Worm (Caenorhabditis elegans) whole organism, young adult: Measurements from ENCODE around the gene rpl-37.

Source experiments
- B0336.3 ChIP-seq: fragments of 200-800 bp; sonication (Bioruptor generic); IDR thresholded peaks from 2 replicates; pipeline ENCODE4 v1.3.6; 2022; ENCODE audit warnings: missing genetic modification characterization, missing compliant biosample characterization
- C17E4.6 ChIP-seq: fragments of 200-800 bp; sonication (Bioruptor generic); IDR thresholded peaks from 2 replicates; pipeline ENCODE4 v1.3.6; 2022; ENCODE audit warnings: missing genetic modification reagents, missing genetic modification characterization, missing compliant biosample characterization
- F10E7.11 ChIP-seq: sonication (generic microtip); optimal IDR thresholded peaks from 2 replicates; lab custom pipeline; 2017; ENCODE audit warnings: mild to moderate bottlenecking, missing genetic modification characterization, moderate library complexity, missing compliant biosample characterization
- F33H1.4 ChIP-seq: fragments of 200-800 bp; sonication (Bioruptor generic); IDR thresholded peaks from 2 replicates; pipeline ENCODE4 v1.3.6; 2022; ENCODE audit warnings: missing genetic modification reagents, missing genetic modification characterization, missing compliant biosample characterization
- F37B4.10 ChIP-seq: fragments of 200-800 bp; sonication (Bioruptor generic); IDR thresholded peaks from 2 replicates; pipeline ENCODE4 v1.3.6; 2022; ENCODE audit warnings: missing genetic modification characterization, missing compliant biosample characterization
- F49E8.2 ChIP-seq: sonication (generic microtip); optimal IDR thresholded peaks from 3 replicates; lab custom pipeline; 2017; ENCODE audit warnings: missing genetic modification characterization, mild to moderate bottlenecking, missing compliant biosample characterization, antibody characterized with exemption, moderate library complexity; ENCODE audit not compliant: insufficient read depth
- F52B5.7 ChIP-seq: sonication (generic microtip); optimal IDR thresholded peaks from 2 replicates; lab custom pipeline; 2016; ENCODE audit warnings: mild to moderate bottlenecking, missing genetic modification characterization, missing compliant biosample characterization
- T26A5.8 ChIP-seq: sonication (generic microtip); optimal IDR thresholded peaks from 2 replicates; lab custom pipeline; 2016; ENCODE audit warnings: missing genetic modification characterization, missing compliant biosample characterization
- Y53G8AR.9 ChIP-seq: fragments of 200-800 bp; sonication (Bioruptor generic); conservative IDR thresholded peaks from 2 replicates; pipeline ENCODE4 v1.3.6; 2022; ENCODE audit warnings: missing genetic modification reagents, missing genetic modification characterization, missing compliant biosample characterization
- Y56A3A.18 ChIP-seq: fragments of 200-800 bp; sonication (Bioruptor generic); IDR thresholded peaks from 2 replicates; pipeline ENCODE4 v1.3.6; 2022; ENCODE audit warnings: missing genetic modification reagents, missing genetic modification characterization, missing compliant biosample characterization
- ama-1 ChIP-seq, 3 experiments: fragments of 150-350 bp in 1 of 3; sonication (generic microtip) in 2 of 3; optimal IDR thresholded peaks; 2 replicates each; lab custom pipeline; 2014 to 2018; ENCODE audit warnings: missing biosample characterization in 2 of 3, missing genetic modification characterization in 2 of 3, missing genetic modification reagents in 2 of 3
- aptf-2 ChIP-seq: fragments of 200-800 bp; sonication (Bioruptor generic); conservative IDR thresholded peaks from 2 replicates; pipeline ENCODE4 v1.3.6; 2022; ENCODE audit warnings: missing genetic modification reagents, missing genetic modification characterization, missing compliant biosample characterization
- aptf-3 ChIP-seq: fragments of 200-800 bp; sonication (Bioruptor generic); IDR thresholded peaks from 2 replicates; pipeline ENCODE4 v1.3.6; 2022; ENCODE audit warnings: missing genetic modification characterization, missing compliant biosample characterization
- atf-7 ChIP-seq: sonication (generic microtip); optimal IDR thresholded peaks from 2 replicates; lab custom pipeline; 2017; ENCODE audit warnings: mild to moderate bottlenecking, missing genetic modification characterization, missing compliant biosample characterization
- attf-5 ChIP-seq: fragments of 200-800 bp; sonication (Bioruptor generic); optimal IDR thresholded peaks from 2 replicates; lab custom pipeline; 2018; ENCODE audit warnings: mild to moderate bottlenecking, missing genetic modification characterization, missing compliant biosample characterization
- attf-6 ChIP-seq: fragments of 200-800 bp; sonication (Bioruptor generic); IDR thresholded peaks from 2 replicates; pipeline ENCODE4 v1.3.6; 2022; ENCODE audit warnings: missing genetic modification reagents, missing genetic modification characterization, missing compliant biosample characterization
- bed-1 ChIP-seq: fragments of 200-800 bp; sonication (Bioruptor generic); IDR thresholded peaks from 2 replicates; pipeline ENCODE4 v1.3.6; 2022; ENCODE audit warnings: missing genetic modification reagents, missing genetic modification characterization, missing compliant biosample characterization
- bed-2 ChIP-seq: fragments of 200-800 bp; sonication (Bioruptor generic); IDR thresholded peaks from 2 replicates; pipeline ENCODE4 v1.3.6; 2022; ENCODE audit warnings: missing genetic modification reagents, missing genetic modification characterization, missing compliant biosample characterization
- ceh-100 ChIP-seq: fragments of 200-800 bp; sonication (Bioruptor generic); IDR thresholded peaks from 2 replicates; pipeline ENCODE4 v1.3.6; 2022; ENCODE audit warnings: missing genetic modification reagents, missing genetic modification characterization, missing compliant biosample characterization
- ceh-58 ChIP-seq: fragments of 200-800 bp; sonication (Bioruptor generic); IDR thresholded peaks from 2 replicates; pipeline ENCODE4 v1.3.6; 2022; ENCODE audit warnings: missing genetic modification characterization, missing compliant biosample characterization
- dpl-1 ChIP-seq: fragments of 150-350 bp; optimal IDR thresholded peaks from 2 replicates; lab custom pipeline; 2014; ENCODE audit warnings: missing biosample characterization, missing genetic modification reagents, missing genetic modification characterization
- egl-44 ChIP-seq: fragments of 200-800 bp; sonication (Bioruptor generic); IDR thresholded peaks from 2 replicates; pipeline ENCODE4 v1.3.6; 2022; ENCODE audit warnings: missing genetic modification reagents, missing genetic modification characterization, missing compliant biosample characterization
- ekl-4 ChIP-seq: fragments of 200-800 bp; sonication (Bioruptor generic); IDR thresholded peaks from 2 replicates; pipeline ENCODE4 v1.3.6; 2022; ENCODE audit warnings: missing genetic modification reagents, missing genetic modification characterization, missing compliant biosample characterization
- him-1 ChIP-seq: sonication (generic microtip); optimal IDR thresholded peaks from 2 replicates; lab custom pipeline; 2016; ENCODE audit warnings: missing genotype, missing genetic modification reagents, missing genetic modification characterization, missing compliant biosample characterization
- hrde-1 ChIP-seq: sonication (generic microtip); optimal IDR thresholded peaks from 2 replicates; lab custom pipeline; 2016; ENCODE audit warnings: missing genetic modification characterization, mild to moderate bottlenecking, missing compliant biosample characterization, moderate library complexity, missing genotype, missing genetic modification reagents, borderline replicate concordance
- hsf-1 ChIP-seq: fragments of 200-800 bp; sonication (Bioruptor generic); IDR thresholded peaks from 2 replicates; pipeline ENCODE4 v1.3.6; 2022; ENCODE audit warnings: missing genetic modification reagents, missing genetic modification characterization, missing compliant biosample characterization
- lin-26 ChIP-seq: fragments of 200-800 bp; sonication (Bioruptor generic); IDR thresholded peaks from 2 replicates; pipeline ENCODE4 v1.3.6; 2022; ENCODE audit warnings: missing genetic modification reagents, missing genetic modification characterization, missing compliant biosample characterization
- lin-35 ChIP-seq, 3 experiments: fragments of 150-350 bp in 2 of 3; sonication (generic microtip) in 1 of 3; optimal IDR thresholded peaks; 2 replicates each; lab custom pipeline; 2014 to 2018; ENCODE audit warnings: missing biosample characterization in 3 of 3, missing genetic modification characterization in 3 of 3, missing genetic modification reagents in 3 of 3
- lin-54 ChIP-seq: fragments of 200-800 bp; sonication (Bioruptor generic); optimal IDR thresholded peaks from 2 replicates; lab custom pipeline; 2018; ENCODE audit warnings: mild to moderate bottlenecking, missing genetic modification characterization, missing compliant biosample characterization
- lsl-1 ChIP-seq: fragments of 200-800 bp; sonication (Bioruptor generic); optimal IDR thresholded peaks from 2 replicates; lab custom pipeline; 2018; ENCODE audit warnings: mild to moderate bottlenecking, missing genetic modification characterization, moderate library complexity, missing compliant biosample characterization
- madf-6 ChIP-seq: fragments of 200-800 bp; sonication (Bioruptor generic); IDR thresholded peaks from 2 replicates; pipeline ENCODE4 v1.3.6; 2022; ENCODE audit warnings: missing genetic modification reagents, missing genetic modification characterization, missing compliant biosample characterization
- madf-8 ChIP-seq: fragments of 200-800 bp; sonication (Bioruptor generic); conservative IDR thresholded peaks from 2 replicates; pipeline ENCODE4 v1.3.6; 2022; ENCODE audit warnings: missing genetic modification reagents, missing genetic modification characterization, missing compliant biosample characterization
- mcd-1 ChIP-seq: fragments of 200-800 bp; sonication (Bioruptor generic); IDR thresholded peaks from 2 replicates; pipeline ENCODE4 v1.3.6; 2022; ENCODE audit warnings: missing genetic modification reagents, missing genetic modification characterization, missing compliant biosample characterization
- nfya-2 ChIP-seq: fragments of 200-800 bp; sonication (Bioruptor generic); IDR thresholded peaks from 2 replicates; pipeline ENCODE4 v1.3.6; 2022; ENCODE audit warnings: missing genetic modification reagents, missing genetic modification characterization, missing compliant biosample characterization
- nfyb-1 ChIP-seq: fragments of 200-800 bp; sonication (Bioruptor generic); IDR thresholded peaks from 2 replicates; pipeline ENCODE4 v1.3.6; 2022; ENCODE audit warnings: missing genetic modification reagents, missing genetic modification characterization, missing compliant biosample characterization
- nhr-27 ChIP-seq: fragments of 200-800 bp; sonication (Bioruptor generic); optimal IDR thresholded peaks from 2 replicates; lab custom pipeline; 2018; ENCODE audit warnings: mild to moderate bottlenecking, missing genetic modification characterization, moderate library complexity, missing compliant biosample characterization
- pbrm-1 ChIP-seq: fragments of 200-800 bp; sonication (Bioruptor generic); IDR thresholded peaks from 2 replicates; pipeline ENCODE4 v1.3.6; 2022; ENCODE audit warnings: missing genetic modification reagents, missing genetic modification characterization, missing compliant biosample characterization
- repo-1 ChIP-seq: sonication (generic microtip); optimal IDR thresholded peaks from 2 replicates; lab custom pipeline; 2017; ENCODE audit warnings: mild to moderate bottlenecking, missing genetic modification characterization, missing compliant biosample characterization
- snpc-1.3 ChIP-seq: sonication (generic microtip); optimal IDR thresholded peaks from 2 replicates; lab custom pipeline; 2017; ENCODE audit warnings: missing genetic modification characterization, mild to moderate bottlenecking, missing compliant biosample characterization, antibody characterized with exemption, moderate library complexity, missing genotype, missing genetic modification reagents; ENCODE audit not compliant: insufficient read depth
- tbp1 ChIP-seq: fragments of 200-800 bp; sonication (Bioruptor generic); optimal IDR thresholded peaks from 2 replicates; lab custom pipeline; 2018; ENCODE audit warnings: mild to moderate bottlenecking, missing genetic modification characterization, missing compliant biosample characterization
- tlf-1 ChIP-seq: fragments of 200-800 bp; sonication (Bioruptor generic); optimal IDR thresholded peaks from 2 replicates; lab custom pipeline; 2018; ENCODE audit warnings: mild to moderate bottlenecking, missing genetic modification characterization, missing compliant biosample characterization
- unc-130 ChIP-seq: sonication (generic microtip); optimal IDR thresholded peaks from 2 replicates; lab custom pipeline; 2016; ENCODE audit warnings: missing genetic modification reagents, missing genetic modification characterization, missing compliant biosample characterization
- zim-3 ChIP-seq: sonication (generic microtip); optimal IDR thresholded peaks from 2 replicates; lab custom pipeline; 2017; ENCODE audit warnings: mild to moderate bottlenecking, missing genetic modification characterization, moderate library complexity, missing compliant biosample characterization
- ztf-18 ChIP-seq: sonication (generic microtip); optimal IDR thresholded peaks from 2 replicates; lab custom pipeline; 2016; ENCODE audit warnings: missing genotype, mild to moderate bottlenecking, missing genetic modification characterization, missing compliant biosample characterization
- ztf-22 ChIP-seq: fragments of 200-800 bp; sonication (Bioruptor generic); optimal IDR thresholded peaks from 2 replicates; lab custom pipeline; 2018; ENCODE audit warnings: mild to moderate bottlenecking, missing genetic modification characterization, moderate library complexity, missing compliant biosample characterization
- ztf-28 ChIP-seq: fragments of 200-800 bp; sonication (Bioruptor generic); IDR thresholded peaks from 2 replicates; pipeline ENCODE4 v1.3.6; 2022; ENCODE audit warnings: missing genetic modification reagents, missing genetic modification characterization, missing compliant biosample characterization

Gene rpl-37

DNA sequence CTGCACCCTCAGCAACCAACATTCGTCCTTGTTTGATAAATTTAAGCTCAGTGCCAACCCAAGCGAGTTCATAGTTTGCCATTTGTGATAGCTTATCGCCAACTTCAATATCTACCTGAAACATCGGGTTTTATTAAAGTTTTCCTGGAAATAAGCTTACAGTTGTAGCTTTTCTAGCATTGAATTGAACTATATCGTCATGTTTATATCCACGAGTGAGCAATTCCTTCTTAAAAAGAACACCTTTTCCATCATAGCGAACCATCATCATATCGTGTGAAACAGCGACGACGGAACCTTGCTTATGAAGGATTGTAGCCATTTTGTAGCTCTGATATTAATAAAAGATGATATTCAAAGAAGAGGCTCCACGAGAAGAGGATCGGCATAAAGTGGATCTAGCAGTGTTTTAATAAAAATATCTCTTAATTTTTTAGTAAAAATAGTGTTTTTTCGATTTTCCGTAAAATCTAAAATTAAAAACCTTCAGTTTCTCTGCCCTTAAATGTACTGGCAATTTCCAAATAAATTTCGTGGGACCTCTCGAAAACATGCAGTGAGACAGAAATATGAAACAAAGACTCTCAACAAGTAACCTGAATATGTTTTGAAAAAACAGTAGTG lies 26.1 kb upstream of the rpl-37 start, which contains the start of gene M01F1.8:
TSS of gene M01F1.8 (minus strand) at position 335 of the 624 bp plus-strand sequence.
- peak; percentile 27 for TF ChIP-seq tbp1 (GFP tag; lab: Kevin White, UChicago)
- TF ChIP-seq atf-7 (tag; lab: Kevin White, UChicago) = no peak
- no peak for TF ChIP-seq F37B4.10 (GFP tag; lab: Robert Waterston, UW)
- no peak for TF ChIP-seq C17E4.6
- no peak for TF ChIP-seq F49E8.2 (tag; lab: Kevin White, UChicago)
- TF ChIP-seq F33H1.4 (GFP tag; lab: Robert Waterston, UW) = peak; percentile 22; the same call in 1 of the 2 replicates
- no peak for TF ChIP-seq dpl-1
- TF ChIP-seq lin-54 = peak; percentile 62
- 0 out of 2 replicates have a peak, but pooled peaks have one; percentile 16 for TF ChIP-seq Y53G8AR.9 (GFP tag; lab: Robert Waterston, UW)
- no peak for TF ChIP-seq ama-1 (optimal IDR thresholded peaks at IDR 0.05; lab: Kevin White, UChicago)
- TF ChIP-seq ama-1 (GFP tag; optimal IDR thresholded peaks at IDR 0.05; lab: Kevin White, UChicago) = peak in 1 of 2 experiments; percentile 45
- TF ChIP-seq hsf-1 (GFP tag; lab: Robert Waterston, UW) = 0 out of 2 replicates have a peak, but pooled peaks have one; percentile 56
- TF ChIP-seq unc-130 = peak; percentile 61
- peak in 1 of 3 experiments; percentile 40 for TF ChIP-seq lin-35 (GFP tag; optimal IDR thresholded peaks at IDR 0.05; lab: Kevin White, UChicago)
- peak; percentile 48 for TF ChIP-seq madf-6 (GFP tag; lab: Robert Waterston, UW)
- no peak for TF ChIP-seq ztf-28 (GFP tag; lab: Robert Waterston, UW)
- TF ChIP-seq nhr-27 (tag; lab: Kevin White, UChicago) = peak; percentile 66
- TF ChIP-seq B0336.3 (GFP tag; lab: Robert Waterston, UW) = peak; percentile 20; the same call in 1 of the 2 replicates
- TF ChIP-seq ztf-18 = peak; percentile 19
- TF ChIP-seq bed-1 = no peak
- peak; percentile 28 for TF ChIP-seq lsl-1 (GFP tag; lab: Kevin White, UChicago)
- TF ChIP-seq snpc-1.3 (tag; lab: Kevin White, UChicago) = peak; percentile 33
- TF ChIP-seq F52B5.7 (tag; lab: Kevin White, UChicago) = no peak
- TF ChIP-seq attf-5 (GFP tag; lab: Kevin White, UChicago) = no peak
- TF ChIP-seq lin-26 = no peak
- TF ChIP-seq him-1 (tag; lab: Kevin White, UChicago) = peak; percentile 52
- no peak for TF ChIP-seq mcd-1 (GFP tag; lab: Robert Waterston, UW)
- TF ChIP-seq Y56A3A.18 (GFP tag; lab: Robert Waterston, UW) = 0 out of 2 replicates have a peak, but pooled peaks have one; percentile 26
- no peak for TF ChIP-seq ceh-58
- TF ChIP-seq nfya-2 (GFP tag; lab: Robert Waterston, UW) = 0 out of 2 replicates have a peak, but pooled peaks have one; percentile 54
- TF ChIP-seq F10E7.11 (tag; lab: Kevin White, UChicago) = no peak
- TF ChIP-seq ceh-100 (GFP tag; lab: Robert Waterston, UW) = 0 out of 2 replicates have a peak, but pooled peaks have one; percentile 17
- peak; percentile 25 for TF ChIP-seq T26A5.8 (tag; lab: Kevin White, UChicago)
- peak; percentile 63 for TF ChIP-seq hrde-1 (tag; lab: Kevin White, UChicago)
- TF ChIP-seq tlf-1 = peak; percentile 2
- no peak for TF ChIP-seq madf-8

DNA sequence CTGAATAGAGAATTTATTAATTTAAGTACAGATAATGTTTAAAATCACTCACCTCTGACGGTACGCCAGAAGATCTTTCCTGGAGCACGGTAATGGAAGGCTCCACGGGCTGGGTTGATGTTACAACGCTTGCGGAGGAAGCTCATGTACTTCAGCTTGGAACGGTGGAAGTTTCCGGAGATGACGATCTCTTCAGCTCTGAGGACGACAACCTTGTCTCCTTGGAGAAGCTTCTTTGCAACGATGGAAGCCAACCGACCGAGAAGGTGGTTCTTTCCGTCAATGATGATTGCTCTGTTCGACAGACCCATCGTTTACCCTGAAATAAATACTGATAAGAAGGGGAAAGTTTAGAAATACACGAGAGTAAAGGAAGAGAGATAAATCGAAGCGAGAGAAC lies 25.2 kb upstream of the rpl-37 start, which contains the start of gene rpl-16:
TSS of gene rpl-16 (minus strand) at position 319 of the 400 bp plus-strand sequence.
- no peak for TF ChIP-seq zim-3 (tag; lab: Kevin White, UChicago)
- TF ChIP-seq attf-6 (GFP tag; lab: Robert Waterston, UW) = 0 out of 2 replicates have a peak, but pooled peaks have one; percentile 7
- TF ChIP-seq F49E8.2 (tag; lab: Kevin White, UChicago) = peak; percentile 38
- TF ChIP-seq egl-44 (GFP tag; lab: Robert Waterston, UW) = no peak
- TF ChIP-seq pbrm-1 = peak; percentile 31
- TF ChIP-seq lin-54 = peak; percentile 47
- TF ChIP-seq F10E7.11 (tag; lab: Kevin White, UChicago) = no peak
- peak; percentile 36 for TF ChIP-seq repo-1
- TF ChIP-seq bed-2 (GFP tag; lab: Robert Waterston, UW) = no peak
- TF ChIP-seq Y56A3A.18 (GFP tag; lab: Robert Waterston, UW) = 0 out of 2 replicates have a peak, but pooled peaks have one; percentile 74
- peak; percentile 73 for TF ChIP-seq ekl-4
- peak; percentile 46 for TF ChIP-seq mcd-1 (GFP tag; lab: Robert Waterston, UW)
- TF ChIP-seq aptf-3 = peak; percentile 60; the same call in 1 of the 2 replicates
- no peak for TF ChIP-seq aptf-2 (GFP tag; lab: Robert Waterston, UW)
- TF ChIP-seq ztf-22 = no peak
- peak; percentile 61; the same call in 1 of the 2 replicates for TF ChIP-seq nfyb-1 (GFP tag; lab: Robert Waterston, UW)
